Fruit fly (Drosophila melanogaster): ENCODE results near the gene CG44325.

- TF ChIP-seq h (optimal IDR thresholded peaks at IDR 0.05) (no peak), psq (optimal IDR thresholded peaks at IDR 0.05) (no peak), ttk (optimal IDR thresholded peaks at IDR 0.05) (no peak), Sin3A (optimal IDR thresholded peaks at IDR 0.05) (no peak), insv (optimal IDR thresholded peaks at IDR 0.05) (no peak)
Measured at dm6 chrX:9067754-9068477, 10.4 kb downstream of the CG44325 start, which contains the start of gene CG15365.

Data from Kc167 (cell line).